Worm (Caenorhabditis elegans) whole organism, early embryonic: Measurements from ENCODE around the gene F28F8.7.

Experiments used
- B0310.2 ChIP-seq: sonication (generic microtip); optimal IDR thresholded peaks from 2 replicates; lab custom pipeline; 2016; ENCODE audit warnings: mild to moderate bottlenecking, missing genetic modification characterization, missing compliant biosample characterization
- F13C5.2 ChIP-seq: sonication (generic microtip); optimal IDR thresholded peaks from 2 replicates; lab custom pipeline; 2017; ENCODE audit warnings: mild to moderate bottlenecking, missing genetic modification characterization, inconsistent platforms, missing compliant biosample characterization
- aly-1 ChIP-seq: sonication (generic microtip); optimal IDR thresholded peaks from 2 replicates; lab custom pipeline; 2016; ENCODE audit warnings: missing genetic modification characterization, missing compliant biosample characterization
- ama-1 ChIP-seq: fragments of 150-350 bp; optimal IDR thresholded peaks from 2 replicates; lab custom pipeline; 2014
- ceh-13 ChIP-seq: fragments of 200-800 bp; sonication (Bioruptor generic); optimal IDR thresholded peaks from 2 replicates; lab custom pipeline; 2018; ENCODE audit warnings: mild to moderate bottlenecking, missing genetic modification characterization, missing compliant biosample characterization
- ceh-36 ChIP-seq: sonication (generic microtip); optimal IDR thresholded peaks from 2 replicates; lab custom pipeline; 2016; ENCODE audit warnings: missing genetic modification characterization, inconsistent platforms, missing compliant biosample characterization
- ets-7 ChIP-seq: sonication (generic microtip); optimal IDR thresholded peaks from 2 replicates; lab custom pipeline; 2016; ENCODE audit warnings: missing genotype, missing genetic modification characterization, missing compliant biosample characterization
- flt-1 ChIP-seq: fragments of 200-800 bp; sonication (Bioruptor generic); IDR thresholded peaks from 2 replicates; pipeline ENCODE4 v1.3.6; 2022; ENCODE audit warnings: missing genetic modification characterization, missing compliant biosample characterization
- hmbx-1 ChIP-seq: sonication (generic microtip); optimal IDR thresholded peaks from 2 replicates; lab custom pipeline; 2016; ENCODE audit warnings: mild to moderate bottlenecking, missing genetic modification characterization, missing compliant biosample characterization
- hmg-4 ChIP-seq: fragments of 200-800 bp; sonication (Bioruptor generic); optimal IDR thresholded peaks from 2 replicates; lab custom pipeline; 2018; ENCODE audit warnings: mild to moderate bottlenecking, missing genetic modification characterization, missing compliant biosample characterization
- hnd-1 ChIP-seq: sonication (generic microtip); optimal IDR thresholded peaks from 2 replicates; lab custom pipeline; 2016; ENCODE audit warnings: missing genetic modification characterization, missing compliant biosample characterization
- pes-1 ChIP-seq: fragments of 200-800 bp; sonication (Bioruptor generic); IDR thresholded peaks from 2 replicates; pipeline ENCODE4 v1.3.6; 2022; ENCODE audit warnings: missing genetic modification reagents, missing genetic modification characterization, missing compliant biosample characterization
- scrt-1 ChIP-seq: fragments of 200-800 bp; sonication (Bioruptor generic); IDR thresholded peaks from 2 replicates; pipeline ENCODE4 v1.3.6; 2022; ENCODE audit warnings: missing genetic modification characterization, missing compliant biosample characterization
- sea-1 ChIP-seq: fragments of 200-800 bp; sonication (Bioruptor generic); conservative IDR thresholded peaks from 2 replicates; pipeline ENCODE4 v1.3.6; 2022; ENCODE audit warnings: missing genetic modification characterization, missing compliant biosample characterization
- tbx-11 ChIP-seq: fragments of 200-800 bp; sonication (Bioruptor generic); IDR thresholded peaks from 2 replicates; pipeline ENCODE4 v1.3.6; 2022; ENCODE audit warnings: missing genetic modification characterization, missing compliant biosample characterization
- tbx-37 ChIP-seq: fragments of 200-800 bp; sonication (Bioruptor generic); conservative IDR thresholded peaks from 2 replicates; pipeline ENCODE4 v1.3.6; 2022; ENCODE audit warnings: missing genetic modification reagents, missing genetic modification characterization, missing compliant biosample characterization
- tra-4 ChIP-seq: sonication (generic microtip); optimal IDR thresholded peaks from 2 replicates; lab custom pipeline; 2017; ENCODE audit warnings: missing genetic modification characterization, missing compliant biosample characterization

F28F8.7 gene

DNA sequence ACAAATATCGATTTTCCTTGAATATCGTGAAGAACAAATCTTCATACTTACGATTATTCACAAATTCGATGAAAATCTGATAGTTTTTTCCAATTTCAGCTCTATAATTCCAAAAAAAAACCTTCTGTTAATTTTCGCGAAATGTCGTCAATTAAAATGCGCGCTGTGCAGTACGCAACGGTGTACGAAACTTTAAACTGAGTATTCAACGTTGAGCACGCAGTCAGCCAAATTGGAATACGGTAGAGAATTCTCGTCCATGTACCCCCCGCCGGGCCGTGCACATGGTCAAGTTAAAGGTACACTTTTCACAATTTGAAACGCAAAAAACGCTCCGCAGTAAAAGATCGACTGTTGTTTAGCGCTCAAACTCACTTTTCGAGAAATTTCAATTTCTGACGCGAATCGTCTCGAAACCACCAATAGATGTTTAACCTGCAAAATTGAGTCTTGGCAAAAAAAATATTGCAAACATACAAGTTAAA is at the start of gene F28F8.7:
TSS of gene F28F8.7 (minus strand) at position 435 of the 485 bp plus-strand sequence.
- TF ChIP-seq tbx-11 (GFP tag; lab: Robert Waterston, UW) (0 out of 2 replicates have a peak, but pooled peaks have one; percentile 39), scrt-1 (GFP tag; lab: Robert Waterston, UW) (0 out of 2 replicates have a peak, but pooled peaks have one; percentile 41)

DNA sequence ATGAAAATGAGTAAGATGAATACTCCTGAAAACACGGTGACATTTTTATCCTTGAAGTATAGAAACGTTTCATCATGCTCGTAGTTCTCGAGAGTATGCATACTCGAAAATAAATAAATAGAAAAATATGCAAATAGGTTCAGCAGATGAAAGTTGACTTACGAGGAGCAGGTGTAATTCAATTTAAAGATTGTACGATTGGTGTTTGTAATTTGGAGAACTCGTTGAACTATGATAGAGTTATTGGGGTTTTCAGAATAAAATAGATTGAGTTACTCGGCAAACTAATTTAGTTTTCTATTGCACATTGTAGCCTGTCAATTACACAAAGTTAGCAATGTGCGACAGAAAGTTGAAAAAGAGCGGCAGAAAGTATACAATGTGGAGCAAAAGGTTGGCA is 48.4 kb upstream of the F28F8.7 start, which contains the start of gene srz-44:
TSS of gene srz-44 (minus strand) at position 101 of the 400 bp plus-strand sequence.
- TF ChIP-seq ets-7 (tag; lab: Kevin White, UChicago) (no peak), ceh-36 (tag; lab: Kevin White, UChicago) (no peak), pes-1 (GFP tag; lab: Robert Waterston, UW) (no peak), tbx-37 (GFP tag; lab: Robert Waterston, UW) (no peak), tra-4 (tag; lab: Kevin White, UChicago) (no peak), sea-1 (GFP tag; lab: Robert Waterston, UW) (no peak), scrt-1 (GFP tag; lab: Robert Waterston, UW) (no peak), aly-1 (tag; lab: Kevin White, UChicago) (no peak), hmbx-1 (no peak), tbx-11 (GFP tag; lab: Robert Waterston, UW) (no peak), B0310.2 (no peak), ceh-13 (no peak), flt-1 (GFP tag; lab: Robert Waterston, UW) (no peak), ama-1 (lab: Kevin White, UChicago) (no peak), hmg-4 (GFP tag; lab: Kevin White, UChicago) (no peak)

DNA sequence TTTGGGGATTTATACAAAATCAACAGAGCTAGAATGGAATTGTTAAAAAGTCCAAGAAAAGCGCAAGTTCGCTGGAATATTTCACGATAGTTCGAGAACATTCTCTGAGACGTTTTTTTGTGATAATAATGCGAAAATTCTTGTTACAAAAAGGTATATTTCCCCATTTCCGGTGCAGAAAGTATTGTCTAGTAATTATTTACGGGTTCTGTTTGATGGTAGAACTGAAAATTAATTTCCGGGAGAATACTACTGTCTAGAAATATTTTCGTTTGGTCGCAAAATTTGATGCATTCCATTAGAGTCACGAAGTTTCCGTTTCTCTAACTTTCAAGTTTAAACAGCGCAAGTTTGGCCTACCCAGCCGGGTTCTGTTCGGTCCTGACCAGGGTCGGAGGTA is 39.1 kb upstream of the F28F8.7 start, which contains the start of gene str-248:
TSS of gene str-248 (minus strand) at position 101 of the 400 bp plus-strand sequence.
- TF ChIP-seq tbx-11 (GFP tag; lab: Robert Waterston, UW), result no peak
- no peak for TF ChIP-seq B0310.2
- no peak for TF ChIP-seq F13C5.2
- TF ChIP-seq ets-7 (tag; lab: Kevin White, UChicago), result no peak
- no peak for TF ChIP-seq scrt-1 (GFP tag; lab: Robert Waterston, UW)
- TF ChIP-seq hmg-4 (GFP tag; lab: Kevin White, UChicago), result no peak
- no peak for TF ChIP-seq flt-1 (GFP tag; lab: Robert Waterston, UW)
- no peak for TF ChIP-seq sea-1 (GFP tag; lab: Robert Waterston, UW)
- TF ChIP-seq tra-4 (tag; lab: Kevin White, UChicago), result no peak
- no peak for TF ChIP-seq ceh-13
- no peak for TF ChIP-seq aly-1 (tag; lab: Kevin White, UChicago)
- TF ChIP-seq hnd-1 (tag; lab: Kevin White, UChicago), result no peak
- no peak for TF ChIP-seq ama-1 (lab: Kevin White, UChicago)
- TF ChIP-seq tbx-37 (GFP tag; lab: Robert Waterston, UW), result no peak
- no peak for TF ChIP-seq pes-1 (GFP tag; lab: Robert Waterston, UW)
- TF ChIP-seq ceh-36 (tag; lab: Kevin White, UChicago), result no peak
- no peak for TF ChIP-seq hmbx-1

ce11 chrV:15625561-15625960 is 35.1 kb upstream of the F28F8.7 start, which contains the start of gene C55A1.11:
Gene C55A1.11 (plus strand): TSS chrV:15625861.
- TF ChIP-seq tbx-37 (GFP tag; lab: Robert Waterston, UW), result no peak
- no peak for TF ChIP-seq hnd-1 (tag; lab: Kevin White, UChicago)
- TF ChIP-seq hmg-4 (GFP tag; lab: Kevin White, UChicago), result no peak
- no peak for TF ChIP-seq scrt-1 (GFP tag; lab: Robert Waterston, UW)
- no peak for TF ChIP-seq ets-7 (tag; lab: Kevin White, UChicago)
- TF ChIP-seq sea-1 (GFP tag; lab: Robert Waterston, UW), result no peak
- no peak for TF ChIP-seq F13C5.2
- no peak for TF ChIP-seq ceh-13
- TF ChIP-seq tra-4 (tag; lab: Kevin White, UChicago), result no peak
- no peak for TF ChIP-seq ceh-36 (tag; lab: Kevin White, UChicago)
- no peak for TF ChIP-seq hmbx-1
- no peak for TF ChIP-seq flt-1 (GFP tag; lab: Robert Waterston, UW)
- TF ChIP-seq B0310.2, result no peak
- TF ChIP-seq ama-1 (lab: Kevin White, UChicago), result no peak
- TF ChIP-seq tbx-11 (GFP tag; lab: Robert Waterston, UW), result no peak
- no peak for TF ChIP-seq aly-1 (tag; lab: Kevin White, UChicago)

DNA sequence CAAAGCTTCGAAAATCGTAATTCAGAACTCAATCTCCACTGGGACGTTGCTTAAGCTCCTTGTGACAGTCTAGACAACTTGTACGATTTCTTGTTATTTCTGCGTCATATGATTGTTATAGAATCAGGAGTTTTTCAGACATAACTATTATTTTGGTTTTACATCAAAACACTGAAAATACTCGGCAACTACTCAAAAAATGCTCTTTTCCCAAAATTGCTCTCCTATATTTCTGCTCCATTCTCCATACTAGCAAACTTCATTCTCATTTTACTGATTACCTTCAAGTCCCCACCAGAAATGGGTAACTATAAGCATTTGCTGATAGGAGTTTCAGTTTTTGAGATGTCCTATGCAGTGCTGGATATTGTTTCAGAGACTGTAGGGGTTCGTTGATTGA is 31.1 kb upstream of the F28F8.7 start, which contains the start of gene C55A1.1:
TSS of gene C55A1.1 (plus strand) at position 301 of the 400 bp plus-strand sequence.
- TF ChIP-seq hmbx-1, result no peak
- TF ChIP-seq hmg-4 (GFP tag; lab: Kevin White, UChicago), result no peak
- TF ChIP-seq pes-1 (GFP tag; lab: Robert Waterston, UW), result no peak
- TF ChIP-seq aly-1 (tag; lab: Kevin White, UChicago), result no peak
- no peak for TF ChIP-seq ama-1 (lab: Kevin White, UChicago)
- TF ChIP-seq tbx-37 (GFP tag; lab: Robert Waterston, UW), result no peak
- TF ChIP-seq F13C5.2, result no peak
- TF ChIP-seq tra-4 (tag; lab: Kevin White, UChicago), result no peak
- no peak for TF ChIP-seq ets-7 (tag; lab: Kevin White, UChicago)
- no peak for TF ChIP-seq sea-1 (GFP tag; lab: Robert Waterston, UW)
- no peak for TF ChIP-seq B0310.2
- no peak for TF ChIP-seq hnd-1 (tag; lab: Kevin White, UChicago)
- no peak for TF ChIP-seq scrt-1 (GFP tag; lab: Robert Waterston, UW)
- TF ChIP-seq ceh-13, result no peak
- no peak for TF ChIP-seq tbx-11 (GFP tag; lab: Robert Waterston, UW)
- TF ChIP-seq flt-1 (GFP tag; lab: Robert Waterston, UW), result no peak
- TF ChIP-seq ceh-36 (tag; lab: Kevin White, UChicago), result no peak

ce11 chrV:15614534-15614933 is 24.1 kb upstream of the F28F8.7 start:
- TF ChIP-seq flt-1 (GFP tag; lab: Robert Waterston, UW) (no peak), sea-1 (GFP tag; lab: Robert Waterston, UW) (no peak), ceh-13 (no peak), scrt-1 (GFP tag; lab: Robert Waterston, UW) (no peak), tbx-11 (GFP tag; lab: Robert Waterston, UW) (no peak), ama-1 (lab: Kevin White, UChicago) (no peak), aly-1 (tag; lab: Kevin White, UChicago) (no peak), pes-1 (GFP tag; lab: Robert Waterston, UW) (no peak), B0310.2 (no peak), tbx-37 (GFP tag; lab: Robert Waterston, UW) (no peak), ceh-36 (tag; lab: Kevin White, UChicago) (no peak), hmbx-1 (no peak)
